Worm (Caenorhabditis elegans) whole organism, midembryonic: ENCODE results near the gene let-767.

Source experiments
- cog-1 ChIP-seq: sonication (generic microtip); optimal IDR thresholded peaks from 2 replicates; lab custom pipeline; 2016; ENCODE audit warnings: missing genetic modification characterization, missing compliant biosample characterization
- med-1 ChIP-seq: sonication (generic microtip); optimal IDR thresholded peaks from 2 replicates; lab custom pipeline; 2017; ENCODE audit warnings: missing genetic modification characterization, mild to moderate bottlenecking, missing compliant biosample characterization, antibody characterized with exemption, missing genetic modification reagents; ENCODE audit not compliant: insufficient read depth
- ref-1 ChIP-seq: fragments of 200-800 bp; sonication (Bioruptor generic); conservative IDR thresholded peaks from 2 replicates; pipeline ENCODE4 v1.3.6; 2022; ENCODE audit warnings: missing genetic modification reagents, missing genetic modification characterization, missing compliant biosample characterization
- tab-1 ChIP-seq: fragments of 200-800 bp; sonication (Bioruptor generic); IDR thresholded peaks from 2 replicates; pipeline ENCODE4 v1.3.6; 2022; ENCODE audit warnings: missing genetic modification characterization, missing compliant biosample characterization
- ztf-23 ChIP-seq: fragments of 200-800 bp; sonication (Bioruptor generic); IDR thresholded peaks from 2 replicates; pipeline ENCODE4 v1.3.6; 2022; ENCODE audit warnings: missing genetic modification reagents, missing genetic modification characterization, missing compliant biosample characterization
- ztf-29 ChIP-seq: fragments of 200-800 bp; sonication (Bioruptor generic); IDR thresholded peaks from 2 replicates; pipeline ENCODE4 v1.3.6; 2022; ENCODE audit warnings: missing genetic modification reagents, missing genetic modification characterization, missing compliant biosample characterization

ce11 chrIII:6317345-6317744, 22.4 kb downstream of the let-767 start:
- TF ChIP-seq cog-1 (tag; lab: Kevin White, UChicago), result no peak
- TF ChIP-seq ztf-29, result no peak
- TF ChIP-seq ref-1, result no peak
- no peak for TF ChIP-seq tab-1 (GFP tag; lab: Robert Waterston, UW)
- no peak for TF ChIP-seq med-1 (GFP tag; lab: Kevin White, UChicago)
- no peak for TF ChIP-seq ztf-23 (GFP tag; lab: Robert Waterston, UW)
